Worm (Caenorhabditis elegans) whole organism, L3 larva: ENCODE data around the gene F22B3.10.
"Not testable (repeated sequence)": the region's sequence is repeated elsewhere in the genome, so short reads cannot be mapped to it uniquely, and the experiment has no call there.

Experiments used
- ama-1 ChIP-seq: fragments of 150-350 bp; optimal IDR thresholded peaks from 2 replicates; lab custom pipeline; 2018
- ceh-82 ChIP-seq: fragments of 150-350 bp; optimal IDR thresholded peaks from 2 replicates; lab custom pipeline; 2014; ENCODE audit warnings: missing biosample characterization, missing genetic modification characterization
- daf-12 ChIP-seq: fragments of 150-350 bp; optimal IDR thresholded peaks from 2 replicates; lab custom pipeline; 2014; ENCODE audit warnings: missing biosample characterization, missing genetic modification reagents, missing genetic modification characterization
- fkh-10 ChIP-seq: sonication (generic microtip); optimal IDR thresholded peaks from 2 replicates; lab custom pipeline; 2017; ENCODE audit warnings: missing biosample characterization, missing genetic modification reagents, missing genetic modification characterization
- jun-1 ChIP-seq: fragments of 150-350 bp; optimal IDR thresholded peaks from 2 replicates; lab custom pipeline; 2014; ENCODE audit warnings: missing biosample characterization, missing genetic modification reagents, missing genetic modification characterization
- nhr-28 ChIP-seq: fragments of 150-350 bp; optimal IDR thresholded peaks from 2 replicates; lab custom pipeline; 2014; ENCODE audit warnings: missing biosample characterization, missing genetic modification characterization
- pha-4 ChIP-seq: fragments of 150-350 bp; optimal IDR thresholded peaks from 2 replicates; lab custom pipeline; 2014; ENCODE audit warnings: missing biosample characterization, missing genetic modification reagents, missing genetic modification characterization
- zag-1 ChIP-seq: fragments of 150-350 bp; optimal IDR thresholded peaks from 2 replicates; lab custom pipeline; 2014; ENCODE audit warnings: missing biosample characterization, missing genetic modification characterization
- ztf-11 ChIP-seq: fragments of 150-350 bp; optimal IDR thresholded peaks from 2 replicates; lab custom pipeline; 2014; ENCODE audit warnings: missing biosample characterization, missing genetic modification characterization

ce11 chrIV:11398267-11398825 is 16.5 kb downstream of the F22B3.10 start, which contains the start of gene dsl-6:
- not testable (repeated sequence) for TF ChIP-seq daf-12 (tag; lab: Kevin White, UChicago); ama-1 (lab: Kevin White, UChicago); nhr-28 (tag; lab: Kevin White, UChicago); ztf-11 (tag; lab: Kevin White, UChicago); jun-1 (tag; lab: Kevin White, UChicago); ceh-82 (tag; lab: Kevin White, UChicago); pha-4 (tag; lab: Kevin White, UChicago); zag-1 (tag; lab: Kevin White, UChicago); fkh-10 (GFP tag; lab: Kevin White, UChicago)
